Fruit fly (Drosophila melanogaster): ENCODE measurements around the gene Oga.

Oga gene

dm6 chr3R:21203135-21203534, 15.7 kb upstream of the Oga start (continued):
- TF ChIP-seq CG14441 (GFP tag; IDR thresholded peaks at IDR 0.05) (no peak), Pdp1 (GFP tag; optimal IDR thresholded peaks at IDR 0.05) (peak in 1 of 2 experiments; percentile 90), CG17385 (GFP tag; optimal IDR thresholded peaks at IDR 0.05) (peak; percentile 15), CG7928 (GFP tag; optimal IDR thresholded peaks at IDR 0.05) (no peak), Hr51 (GFP tag; optimal IDR thresholded peaks at IDR 0.05) (no peak), CG16863 (GFP tag; optimal IDR thresholded peaks at IDR 0.05) (no peak), CG11085 (GFP tag; IDR thresholded peaks at IDR 0.05) (no peak), CG17361 (GFP tag; IDR thresholded peaks at IDR 0.05) (no peak), gce (GFP tag; IDR thresholded peaks at IDR 0.05) (no peak), mld (GFP tag; IDR thresholded peaks at IDR 0.05; ENCODE audit: partially characterized antibody) (no peak), CG12104 (GFP tag; optimal IDR thresholded peaks at IDR 0.05) (no peak), btn (GFP tag; optimal IDR thresholded peaks at IDR 0.05) (no peak), run (tag; optimal IDR thresholded peaks at IDR 0.05) (no peak), jigr1 (GFP tag; IDR thresholded peaks at IDR 0.05) (no peak), CG3838 (GFP tag; optimal IDR thresholded peaks at IDR 0.05) (no peak), disco-r (GFP tag; optimal IDR thresholded peaks at IDR 0.05) (no peak), nmo (GFP tag; optimal IDR thresholded peaks at IDR 0.05) (no peak), hth (optimal IDR thresholded peaks at IDR 0.05) (no peak), nau (GFP tag; optimal IDR thresholded peaks at IDR 0.05) (no peak), CG9609 (GFP tag; optimal IDR thresholded peaks at IDR 0.05) (no peak), Sry-δ (GFP tag; optimal IDR thresholded peaks at IDR 0.05) (no peak), D19A (tag; optimal IDR thresholded peaks at IDR 0.05) (peak; percentile 65), Fer2 (tag; optimal IDR thresholded peaks at IDR 0.05) (no peak), CG4854 (GFP tag; optimal IDR thresholded peaks at IDR 0.05) (no peak), al (GFP tag; IDR thresholded peaks at IDR 0.05) (no peak), NfI (GFP tag; optimal IDR thresholded peaks at IDR 0.05) (no peak), CG6791 (GFP tag; IDR thresholded peaks at IDR 0.05; ENCODE audit: partially characterized antibody) (no peak), Vsx1 (GFP tag; optimal IDR thresholded peaks at IDR 0.05) (peak; percentile 27), lola (GFP tag; optimal IDR thresholded peaks at IDR 0.05) (no peak), Dip3 (GFP tag; optimal IDR thresholded peaks at IDR 0.05) (no peak), tgo (GFP tag; IDR thresholded peaks at IDR 0.05) (no peak), nerfin-1 (tag; optimal IDR thresholded peaks at IDR 0.05) (no peak), CG12071 (GFP tag; optimal IDR thresholded peaks at IDR 0.05) (no peak), pan (optimal IDR thresholded peaks at IDR 0.05) (no peak), pan (GFP tag; optimal IDR thresholded peaks at IDR 0.05 in 1 of 2, IDR thresholded peaks at IDR 0.05 in 1 of 2) (no peak), E2f1 (GFP tag; IDR thresholded peaks at IDR 0.05) (no peak), Neu2 (GFP tag; optimal IDR thresholded peaks at IDR 0.05; ENCODE audit: borderline replicate concordance) (no peak), CG10462 (GFP tag; optimal IDR thresholded peaks at IDR 0.05) (no peak), CG6683 (GFP tag; optimal IDR thresholded peaks at IDR 0.05) (no peak), CG12219 (GFP tag; optimal IDR thresholded peaks at IDR 0.05) (no peak), CG2199 (GFP tag; IDR thresholded peaks at IDR 0.05) (peak; percentile 91), Atf-2 (GFP tag; optimal IDR thresholded peaks at IDR 0.05) (no peak), CG11093 (GFP tag; IDR thresholded peaks at IDR 0.05) (no peak), tio (GFP tag; optimal IDR thresholded peaks at IDR 0.05) (no peak), CG10321 (GFP tag; IDR thresholded peaks at IDR 0.05) (no peak), BtbVII (GFP tag; optimal IDR thresholded peaks at IDR 0.05) (no peak), Dref (GFP tag; IDR thresholded peaks at IDR 0.05) (no peak), Scr (GFP tag; IDR thresholded peaks at IDR 0.05; ENCODE audit: partially characterized antibody) (no peak), Meics (GFP tag; optimal IDR thresholded peaks at IDR 0.05) (no peak), CG12155 (GFP tag; optimal IDR thresholded peaks at IDR 0.05) (no peak), ATbp (GFP tag; optimal IDR thresholded peaks at IDR 0.05) (no peak), CG11723 (GFP tag; optimal IDR thresholded peaks at IDR 0.05) (no peak)
